Fruit fly (Drosophila melanogaster) whole organism, embryonic: ENCODE data around the gene CG18661.
A peak's percentile ranks its signal among the peaks of the same experiment; 100 is the strongest.

Source experiments
- Bteb2 ChIP-seq: fragments of 200-800 bp; sonication (Bioruptor generic); optimal IDR thresholded peaks from 2 replicates; lab custom pipeline; 2016; ENCODE audit warnings: missing biosample characterization, missing genetic modification characterization
- CG10267 ChIP-seq: fragments of 200-800 bp; sonication (Bioruptor generic); optimal IDR thresholded peaks from 2 replicates; lab custom pipeline; 2018; ENCODE audit warnings: missing biosample characterization, mild to moderate bottlenecking, missing genetic modification characterization, moderate library complexity
- CG12104 ChIP-seq: fragments of 200-800 bp; sonication (Bioruptor generic); optimal IDR thresholded peaks from 3 replicates; lab custom pipeline; 2016; ENCODE audit warnings: missing biosample characterization, missing genetic modification characterization
- CG12391 ChIP-seq: fragments of 200-800 bp; sonication (Bioruptor generic); optimal IDR thresholded peaks from 3 replicates; lab custom pipeline; 2018; ENCODE audit warnings: missing biosample characterization, mild to moderate bottlenecking, missing genetic modification characterization, moderate library complexity
- CG13624 ChIP-seq: fragments of 200-800 bp; sonication (Bioruptor generic); optimal IDR thresholded peaks from 2 replicates; lab custom pipeline; 2016; ENCODE audit warnings: missing biosample characterization, missing genetic modification characterization
- CG15601 ChIP-seq: fragments of 200-800 bp; sonication (Bioruptor generic); optimal IDR thresholded peaks from 3 replicates; lab custom pipeline; 2019; ENCODE audit warnings: missing biosample characterization, mild to moderate bottlenecking, missing genetic modification characterization, moderate library complexity
- CG1603 ChIP-seq: fragments of 200-800 bp; sonication (Bioruptor generic); optimal IDR thresholded peaks from 2 replicates; lab custom pipeline; 2019; ENCODE audit warnings: missing biosample characterization, mild to moderate bottlenecking, missing genetic modification characterization, moderate library complexity
- CG16815 ChIP-seq: fragments of 200-800 bp; sonication (Bioruptor generic); optimal IDR thresholded peaks from 3 replicates; lab custom pipeline; 2017; ENCODE audit warnings: missing biosample characterization, mild to moderate bottlenecking, missing genetic modification characterization
- CG18599 ChIP-seq: fragments of 200-800 bp; sonication (Bioruptor generic); optimal IDR thresholded peaks from 3 replicates; lab custom pipeline; 2017; ENCODE audit warnings: missing biosample characterization, missing genetic modification characterization, mild to moderate bottlenecking, moderate library complexity, missing genetic modification reagents
- CG2875 ChIP-seq: fragments of 200-800 bp; sonication (Bioruptor generic); optimal IDR thresholded peaks from 2 replicates; lab custom pipeline; 2017; ENCODE audit warnings: missing biosample characterization, mild to moderate bottlenecking, missing genetic modification characterization, missing genetic modification reagents
- CG30020 ChIP-seq: fragments of 200-800 bp; optimal IDR thresholded peaks from 2 replicates; lab custom pipeline; 2019; ENCODE audit warnings: missing biosample characterization, mild to moderate bottlenecking, missing genetic modification characterization, moderate library complexity
- CG42726 ChIP-seq: fragments of 200-800 bp; sonication (Bioruptor generic); IDR thresholded peaks from 2 replicates; pipeline ENCODE4 v1.3.6; 2022; ENCODE audit warnings: missing biosample characterization, missing genetic modification characterization; ENCODE audit not compliant: partially characterized antibody
- CG4282 ChIP-seq: fragments of 200-800 bp; sonication (Bioruptor generic); optimal IDR thresholded peaks from 2 replicates; lab custom pipeline; 2016; ENCODE audit warnings: missing biosample characterization, missing genetic modification characterization
- CG4424 ChIP-seq: fragments of 200-800 bp; sonication (Bioruptor generic); optimal IDR thresholded peaks from 3 replicates; lab custom pipeline; 2016; ENCODE audit warnings: missing biosample characterization, missing genetic modification characterization
- CG4730 ChIP-seq: fragments of 200-800 bp; sonication (Bioruptor generic); IDR thresholded peaks from 2 replicates; pipeline ENCODE4 v1.3.6; 2022; ENCODE audit warnings: missing biosample characterization, missing genetic modification characterization
- CG5953 ChIP-seq: fragments of 200-800 bp; sonication (Bioruptor generic); IDR thresholded peaks from 2 replicates; pipeline ENCODE4 v1.3.6; 2022; ENCODE audit warnings: missing biosample characterization, missing genetic modification characterization
- CG7963 ChIP-seq: fragments of 200-800 bp; sonication (Bioruptor generic); IDR thresholded peaks from 3 replicates; pipeline ENCODE4 v1.3.6; 2022; ENCODE audit warnings: missing biosample characterization, missing genetic modification characterization; ENCODE audit not compliant: partially characterized antibody
- CoRest ChIP-seq: fragments of 200-800 bp; sonication (Bioruptor generic); optimal IDR thresholded peaks from 3 replicates; lab custom pipeline; 2018; ENCODE audit warnings: missing biosample characterization, mild to moderate bottlenecking, missing genetic modification characterization, moderate library complexity
- D19A ChIP-seq: fragments of 200-800 bp; optimal IDR thresholded peaks from 3 replicates; lab custom pipeline; 2019; ENCODE audit warnings: missing biosample characterization, mild to moderate bottlenecking, missing genetic modification characterization, moderate library complexity
- Dp ChIP-seq: fragments of 200-800 bp; sonication (Bioruptor generic); optimal IDR thresholded peaks from 2 replicates; lab custom pipeline; 2018; ENCODE audit warnings: missing biosample characterization, mild to moderate bottlenecking, missing genetic modification characterization, moderate library complexity
- HmgD ChIP-seq: fragments of 200-800 bp; sonication (Bioruptor generic); optimal IDR thresholded peaks from 3 replicates; lab custom pipeline; 2016; ENCODE audit warnings: missing biosample characterization, missing genetic modification characterization
- Jarid2 ChIP-seq: fragments of 200-800 bp; sonication (Bioruptor generic); optimal IDR thresholded peaks from 3 replicates; lab custom pipeline; 2017; ENCODE audit warnings: mild to moderate bottlenecking, missing biosample characterization, missing genetic modification reagents, missing genetic modification characterization
- MBD-R2 ChIP-seq: fragments of 200-800 bp; sonication (Bioruptor generic); IDR thresholded peaks from 2 replicates; pipeline ENCODE4 v1.3.6; 2022; ENCODE audit warnings: missing biosample characterization, missing genetic modification characterization
- Sry-β ChIP-seq: fragments of 200-800 bp; sonication (Bioruptor generic); optimal IDR thresholded peaks from 2 replicates; lab custom pipeline; 2018; ENCODE audit warnings: missing biosample characterization, mild to moderate bottlenecking, missing genetic modification characterization, moderate library complexity
- ato ChIP-seq: fragments of 200-800 bp; sonication (Bioruptor generic); IDR thresholded peaks from 2 replicates; pipeline ENCODE4 v1.3.6; 2022; ENCODE audit warnings: missing biosample characterization, missing genetic modification characterization; ENCODE audit not compliant: partially characterized antibody
- br ChIP-seq: fragments of >200 bp; optimal IDR thresholded peaks from 2 replicates; lab custom pipeline; 2017
- cas ChIP-seq: fragments of 200-800 bp; sonication (Bioruptor generic); IDR thresholded peaks from 2 replicates; pipeline ENCODE4 v1.3.6; 2022; ENCODE audit warnings: missing biosample characterization, missing genetic modification characterization
- dysf ChIP-seq: fragments of 200-800 bp; sonication (Bioruptor generic); IDR thresholded peaks from 3 replicates; pipeline ENCODE4 v1.3.6; 2022; ENCODE audit warnings: missing biosample characterization, missing genetic modification characterization
- en ChIP-seq: fragments of 200-800 bp; sonication (Bioruptor generic); optimal IDR thresholded peaks from 2 replicates; lab custom pipeline; 2016; ENCODE audit warnings: missing biosample characterization, missing genetic modification characterization
- ewg ChIP-seq: fragments of 200-800 bp; sonication (Bioruptor generic); optimal IDR thresholded peaks from 3 replicates; lab custom pipeline; 2017; ENCODE audit warnings: mild to moderate bottlenecking, missing biosample characterization, missing genetic modification reagents, missing genetic modification characterization
- ftz-f1 ChIP-seq: fragments of 200-800 bp; sonication (Bioruptor generic); optimal IDR thresholded peaks from 2 replicates; lab custom pipeline; 2016; ENCODE audit warnings: missing biosample characterization, missing genetic modification characterization
- gce ChIP-seq: fragments of 200-800 bp; sonication (Bioruptor generic); IDR thresholded peaks from 3 replicates; pipeline ENCODE4 v1.3.6; 2022; ENCODE audit warnings: missing biosample characterization, missing genetic modification characterization
- hth ChIP-seq: fragments of >200 bp; optimal IDR thresholded peaks from 2 replicates; lab custom pipeline; 2017; ENCODE audit warnings: inconsistent platforms
- insv ChIP-seq, 2 experiments: fragments of 200-800 bp; sonication (Bioruptor generic); optimal IDR thresholded peaks; 3 replicates each; lab custom pipeline; 2016 to 2018; ENCODE audit warnings: missing biosample characterization in 2 of 2, missing genetic modification characterization in 2 of 2
- jumu ChIP-seq: fragments of 200-800 bp; sonication (Bioruptor generic); optimal IDR thresholded peaks from 3 replicates; lab custom pipeline; 2016; ENCODE audit warnings: missing biosample characterization, missing genetic modification characterization
- ken ChIP-seq: fragments of 200-800 bp; sonication (Bioruptor generic); IDR thresholded peaks from 3 replicates; pipeline ENCODE4 v1.3.6; 2022; ENCODE audit warnings: missing biosample characterization, missing genetic modification characterization
- maf-S ChIP-seq: fragments of 200-800 bp; sonication (Bioruptor generic); optimal IDR thresholded peaks from 2 replicates; lab custom pipeline; 2016; ENCODE audit warnings: missing biosample characterization, missing genetic modification characterization
- nau ChIP-seq: fragments of 200-800 bp; sonication (Bioruptor generic); optimal IDR thresholded peaks from 3 replicates; lab custom pipeline; 2017; ENCODE audit warnings: missing biosample characterization, mild to moderate bottlenecking, missing genetic modification characterization, missing genetic modification reagents
- nerfin-2 ChIP-seq: fragments of 200-800 bp; sonication (Bioruptor generic); IDR thresholded peaks from 2 replicates; pipeline ENCODE4 v1.3.6; 2022; ENCODE audit warnings: missing biosample characterization, missing genetic modification characterization; ENCODE audit not compliant: partially characterized antibody
- onecut ChIP-seq: fragments of 200-800 bp; sonication (Bioruptor generic); IDR thresholded peaks from 2 replicates; pipeline ENCODE4 v1.3.6; 2022; ENCODE audit warnings: missing biosample characterization, missing genetic modification characterization
- peb ChIP-seq: fragments of 200-800 bp; sonication (Bioruptor generic); IDR thresholded peaks from 2 replicates; pipeline ENCODE4 v1.3.6; 2022; ENCODE audit warnings: missing biosample characterization, missing genetic modification characterization
- pfk ChIP-seq: fragments of 200-800 bp; sonication (Bioruptor generic); optimal IDR thresholded peaks from 2 replicates; lab custom pipeline; 2018; ENCODE audit warnings: missing biosample characterization, mild to moderate bottlenecking, missing genetic modification characterization, moderate library complexity
- pnt ChIP-seq: fragments of 200-800 bp; sonication (Bioruptor generic); optimal IDR thresholded peaks from 3 replicates; lab custom pipeline; 2016; ENCODE audit warnings: missing biosample characterization, missing genetic modification characterization
- rib ChIP-seq: fragments of 200-800 bp; sonication (Bioruptor generic); IDR thresholded peaks from 2 replicates; pipeline ENCODE4 v1.3.6; 2022; ENCODE audit warnings: missing biosample characterization, missing genetic modification characterization
- schlank ChIP-seq: fragments of 200-800 bp; sonication (Bioruptor generic); optimal IDR thresholded peaks from 2 replicates; lab custom pipeline; 2018; ENCODE audit warnings: missing biosample characterization, mild to moderate bottlenecking, missing genetic modification characterization
- sisA ChIP-seq: fragments of 200-800 bp; sonication (Bioruptor generic); IDR thresholded peaks from 2 replicates; pipeline ENCODE4 v1.3.6; 2022; ENCODE audit warnings: missing biosample characterization, missing genetic modification characterization
- stc ChIP-seq: fragments of 200-800 bp; sonication (Bioruptor generic); IDR thresholded peaks from 2 replicates; pipeline ENCODE4 v1.3.6; 2022; ENCODE audit warnings: missing biosample characterization, missing genetic modification characterization
- wek ChIP-seq: fragments of 200-800 bp; sonication (Bioruptor generic); optimal IDR thresholded peaks from 3 replicates; lab custom pipeline; 2018; ENCODE audit warnings: missing biosample characterization, mild to moderate bottlenecking, missing genetic modification characterization, moderate library complexity
- zen ChIP-seq: fragments of 200-800 bp; sonication (Bioruptor generic); optimal IDR thresholded peaks from 3 replicates; lab custom pipeline; 2018; ENCODE audit warnings: missing biosample characterization, mild to moderate bottlenecking, missing genetic modification characterization, moderate library complexity

The CG18661 gene

dm6 chr2L:8952194-8953037, 45.0 kb upstream of the CG18661 start (continued):
- TF ChIP-seq CG16815 (GFP tag; lab: Kevin White, UChicago) (peak; percentile 27), ftz-f1 (GFP tag; lab: Kevin White, UChicago) (no peak), nerfin-2 (GFP tag; lab: Robert Waterston, UW) (peak; percentile 57), nau (GFP tag; lab: Kevin White, UChicago) (peak; percentile 11), jumu (GFP tag; lab: Kevin White, UChicago) (no peak), CG4424 (peak; percentile 49), Bteb2 (GFP tag; lab: Kevin White, UChicago) (no peak), CG4282 (GFP tag; lab: Kevin White, UChicago) (peak; percentile 10), Dp (GFP tag; lab: Kevin White, UChicago) (peak; percentile 14), D19A (tag; lab: Kevin White, UChicago) (no peak), CG10267 (no peak), en (no peak), CG12104 (GFP tag; lab: Kevin White, UChicago) (no peak), CG5953 (GFP tag; lab: Robert Waterston, UW) (no peak), onecut (GFP tag; lab: Robert Waterston, UW) (no peak), MBD-R2 (peak; percentile 32; the same call in 1 of the 2 replicates), peb (no peak), ato (GFP tag; lab: Robert Waterston, UW) (no peak), wek (GFP tag; lab: Kevin White, UChicago) (peak; percentile 10), stc (GFP tag; lab: Robert Waterston, UW) (peak; percentile 56; the same call in 1 of the 2 replicates), CG4730 (GFP tag; lab: Robert Waterston, UW) (0 out of 2 replicates have a peak, but pooled peaks have one; percentile 26), Jarid2 (GFP tag; lab: Kevin White, UChicago) (peak; percentile 16), CG13624 (GFP tag; lab: Kevin White, UChicago) (peak; percentile 37), CG2875 (GFP tag; lab: Kevin White, UChicago) (peak; percentile 33), CG18599 (peak; percentile 79), CG12391 (tag; lab: Kevin White, UChicago) (peak; percentile 12), schlank (tag; lab: Kevin White, UChicago) (peak; percentile 5), CG1603 (tag; lab: Kevin White, UChicago) (peak; percentile 64), HmgD (GFP tag; lab: Kevin White, UChicago) (peak; percentile 49), hth (lab: Kevin White, UChicago) (no peak), maf-S (GFP tag; lab: Kevin White, UChicago) (no peak), ken (GFP tag; lab: Robert Waterston, UW) (no peak), sisA (GFP tag; lab: Robert Waterston, UW) (no peak), zen (tag; lab: Kevin White, UChicago) (peak; percentile 37), CG42726 (GFP tag; lab: Robert Waterston, UW) (no peak; the same call in 1 of the 2 replicates), insv (GFP tag; optimal IDR thresholded peaks at IDR 0.05; lab: Kevin White, UChicago) (peak; percentile 52 to 93), CG15601 (tag; lab: Kevin White, UChicago) (no peak), cas (GFP tag; lab: Robert Waterston, UW) (no peak), rib (GFP tag; lab: Robert Waterston, UW) (no peak), CG7963 (GFP tag; lab: Robert Waterston, UW) (0 out of 3 replicates have a peak, but pooled peaks have one; percentile 18), pnt (GFP tag; lab: Kevin White, UChicago) (no peak), Sry-β (GFP tag; lab: Kevin White, UChicago) (no peak), dysf (GFP tag; lab: Robert Waterston, UW) (no peak), ewg (no peak), CoRest (peak; percentile 30), gce (GFP tag; lab: Robert Waterston, UW) (no peak), pfk (GFP tag; lab: Kevin White, UChicago) (no peak), br (lab: Kevin White, UChicago) (no peak), CG30020 (tag; lab: Kevin White, UChicago) (no peak)
